Fruit fly (Drosophila melanogaster) whole organism, embryonic: Measurements from ENCODE around the gene CG43760.

ENCODE experiments used
- CG2678 ChIP-seq: fragments of 200-800 bp; sonication (Bioruptor generic); optimal IDR thresholded peaks from 3 replicates; lab custom pipeline; 2019; ENCODE audit warnings: missing biosample characterization, mild to moderate bottlenecking, missing genetic modification characterization, moderate library complexity
- CG8388 ChIP-seq: fragments of 200-800 bp; sonication (Bioruptor generic); optimal IDR thresholded peaks from 2 replicates; lab custom pipeline; 2019; ENCODE audit warnings: missing biosample characterization, mild to moderate bottlenecking, missing genetic modification characterization, moderate library complexity
- Myb ChIP-seq: fragments of 200-800 bp; sonication (Bioruptor generic); optimal IDR thresholded peaks from 2 replicates; lab custom pipeline; 2016; ENCODE audit warnings: missing biosample characterization, missing genetic modification characterization
- Sin3A ChIP-seq: fragments of >200 bp; optimal IDR thresholded peaks from 2 replicates; lab custom pipeline; 2018
- aop ChIP-seq: fragments of 200-800 bp; sonication (Bioruptor generic); IDR thresholded peaks from 2 replicates; pipeline ENCODE4 v1.3.6; 2022; ENCODE audit warnings: missing biosample characterization, missing genetic modification characterization
- dati ChIP-seq: fragments of 200-800 bp; sonication (Bioruptor generic); IDR thresholded peaks from 2 replicates; pipeline ENCODE4 v1.3.6; 2022; ENCODE audit warnings: missing biosample characterization, missing genetic modification characterization
- hkb ChIP-seq, 2 experiments: fragments of 200-800 bp in 1 of 2; fragments of >200 bp in 1 of 2; sonication (Bioruptor generic) in 1 of 2; IDR thresholded peaks in 1 of 2; optimal IDR thresholded peaks in 1 of 2; 2 replicates each; pipeline versions ENCODE4 v1.3.6 to Lab custom; 2017 to 2022; ENCODE audit warnings: missing biosample characterization in 1 of 2, missing genetic modification characterization in 1 of 2

- TF ChIP-seq dati (GFP tag; lab: Robert Waterston, UW) (no peak), hkb (optimal IDR thresholded peaks at IDR 0.05; lab: Kevin White, UChicago) (no peak), hkb (GFP tag; IDR thresholded peaks at IDR 0.05; lab: Robert Waterston, UW) (no peak), CG8388 (GFP tag; lab: Kevin White, UChicago) (no peak), Sin3A (peak; percentile 11), CG2678 (tag; lab: Kevin White, UChicago) (no peak), Myb (GFP tag; lab: Kevin White, UChicago) (no peak), aop (GFP tag; lab: Robert Waterston, UW) (no peak)
These were observed 24.6 kb downstream of the CG43760 start, which contains the start of gene Mtr4 for dm6 chr2L:15752096-15752495.
